Worm (Caenorhabditis elegans) whole organism, late embryonic: ENCODE data around the gene C07A9.13.

Source experiments
- elt-2 ChIP-seq: sonication (generic microtip); optimal IDR thresholded peaks from 2 replicates; lab custom pipeline; 2016; ENCODE audit warnings: missing genetic modification reagents, missing genetic modification characterization, missing compliant biosample characterization
- fkh-10 ChIP-seq: fragments of 150-350 bp; optimal IDR thresholded peaks from 2 replicates; lab custom pipeline; 2014; ENCODE audit warnings: missing biosample characterization, missing genetic modification reagents, missing genetic modification characterization
- lin-11 ChIP-seq: fragments of 200-800 bp; sonication (Bioruptor generic); optimal IDR thresholded peaks from 2 replicates; lab custom pipeline; 2018; ENCODE audit warnings: mild to moderate bottlenecking, missing genetic modification characterization, missing compliant biosample characterization
- pha-4 ChIP-seq: fragments of 150-350 bp; optimal IDR thresholded peaks from 2 replicates; lab custom pipeline; 2018; ENCODE audit warnings: missing biosample characterization, missing genetic modification reagents, missing genetic modification characterization
- pqm-1 ChIP-seq: sonication (generic microtip); optimal IDR thresholded peaks from 2 replicates; lab custom pipeline; 2016; ENCODE audit warnings: missing genetic modification characterization, missing compliant biosample characterization
- unc-55 ChIP-seq: sonication (generic microtip); optimal IDR thresholded peaks from 2 replicates; lab custom pipeline; 2017; ENCODE audit warnings: missing biosample characterization, missing genetic modification reagents, missing genetic modification characterization

- TF ChIP-seq elt-2 (tag; lab: Kevin White, UChicago) = no peak
- no peak for TF ChIP-seq lin-11 (tag; lab: Kevin White, UChicago)
- no peak for TF ChIP-seq pha-4
- no peak for TF ChIP-seq fkh-10 (GFP tag; lab: Kevin White, UChicago)
- no peak for TF ChIP-seq pqm-1 (tag; lab: Kevin White, UChicago)
- no peak for TF ChIP-seq unc-55 (GFP tag; lab: Kevin White, UChicago)
These were observed 32.8 kb upstream of the C07A9.13 start, which contains the start of gene ncx-6 for ce11 chrIII:9713862-9714261.
